Worm (Caenorhabditis elegans) whole organism, L4 larva: ENCODE results near the gene syg-1.

Experiments
- D1046.2 ChIP-seq: fragments of 200-800 bp; sonication (Bioruptor generic); IDR thresholded peaks from 2 replicates; pipeline ENCODE4 v1.3.6; 2022; ENCODE audit warnings: missing genetic modification characterization, missing compliant biosample characterization
- F10B5.3 ChIP-seq: sonication (generic microtip); optimal IDR thresholded peaks from 2 replicates; lab custom pipeline; 2016; ENCODE audit warnings: mild to moderate bottlenecking, missing genetic modification characterization, missing compliant biosample characterization
- F44E2.7 ChIP-seq: fragments of 200-800 bp; sonication (Bioruptor generic); IDR thresholded peaks from 2 replicates; pipeline ENCODE4 v2.1.2; 2022; ENCODE audit warnings: missing genetic modification characterization, missing compliant biosample characterization
- R02D3.7 ChIP-seq: fragments of 150-350 bp; sonication (generic microtip); optimal IDR thresholded peaks from 3 replicates; lab custom pipeline; 2014; ENCODE audit warnings: missing biosample characterization, missing genetic modification characterization
- T26A8.4 ChIP-seq: fragments of 200-800 bp; sonication (Bioruptor generic); IDR thresholded peaks from 2 replicates; pipeline ENCODE4 v1.3.6; 2022; ENCODE audit warnings: missing genetic modification characterization, missing compliant biosample characterization
- Y105C5A.15 ChIP-seq: fragments of 200-800 bp; sonication (Bioruptor generic); IDR thresholded peaks from 2 replicates; pipeline ENCODE4 v1.3.6; 2022; ENCODE audit warnings: missing genetic modification characterization, missing compliant biosample characterization
- Y75B8A.6 ChIP-seq: fragments of 200-800 bp; sonication (Bioruptor generic); IDR thresholded peaks from 2 replicates; pipeline ENCODE4 v1.3.6; 2022; ENCODE audit warnings: missing genetic modification reagents, missing genetic modification characterization, missing compliant biosample characterization
- ZK337.2 ChIP-seq: fragments of 200-800 bp; sonication (Bioruptor generic); IDR thresholded peaks from 2 replicates; pipeline ENCODE4 v1.3.6; 2022; ENCODE audit warnings: missing genetic modification reagents, missing genetic modification characterization, missing compliant biosample characterization
- arid-1 ChIP-seq: fragments of 200-800 bp; sonication (Bioruptor generic); conservative IDR thresholded peaks from 2 replicates; pipeline ENCODE4 v1.3.6; 2022; ENCODE audit warnings: missing genetic modification reagents, missing genetic modification characterization, missing compliant biosample characterization
- ceh-28 ChIP-seq: fragments of 150-350 bp; optimal IDR thresholded peaks from 2 replicates; lab custom pipeline; 2014; ENCODE audit warnings: missing biosample characterization, missing genetic modification reagents, missing genetic modification characterization
- ceh-32 ChIP-seq: sonication (generic microtip); optimal IDR thresholded peaks from 2 replicates; lab custom pipeline; 2016; ENCODE audit warnings: mild to moderate bottlenecking, missing genetic modification characterization, missing compliant biosample characterization; ENCODE audit not compliant: poor library complexity
- ctbp-1 ChIP-seq: fragments of 200-800 bp; sonication (Bioruptor generic); IDR thresholded peaks from 2 replicates; pipeline ENCODE4 v1.3.6; 2022; ENCODE audit warnings: missing genetic modification reagents, missing genetic modification characterization, missing compliant biosample characterization
- daf-16 ChIP-seq, 3 experiments: sonication (generic microtip); optimal IDR thresholded peaks; 2 replicates each; lab custom pipeline; 2016 to 2017; ENCODE audit warnings: missing genetic modification characterization in 3 of 3, missing genetic modification reagents in 3 of 3, mild to moderate bottlenecking in 2 of 3, missing compliant biosample characterization in 2 of 3, missing biosample characterization in 1 of 3, moderate library complexity in 1 of 3
- dmd-8 ChIP-seq: fragments of 200-800 bp; sonication (Bioruptor generic); IDR thresholded peaks from 2 replicates; pipeline ENCODE4 v1.3.6; 2022; ENCODE audit warnings: missing genetic modification characterization, missing compliant biosample characterization
- dmd-9 ChIP-seq: fragments of 200-800 bp; sonication (Bioruptor generic); IDR thresholded peaks from 2 replicates; pipeline ENCODE4 v1.3.6; 2022; ENCODE audit warnings: missing genetic modification reagents, missing genetic modification characterization, missing compliant biosample characterization
- dpl-1 ChIP-seq: fragments of 150-350 bp; optimal IDR thresholded peaks from 2 replicates; lab custom pipeline; 2014; ENCODE audit warnings: missing biosample characterization, missing genetic modification reagents, missing genetic modification characterization
- dve-1 ChIP-seq: sonication (generic microtip); optimal IDR thresholded peaks from 2 replicates; lab custom pipeline; 2017; ENCODE audit warnings: antibody characterized with exemption, mild to moderate bottlenecking, missing genetic modification characterization, missing compliant biosample characterization; ENCODE audit not compliant: insufficient read depth
- egl-43 ChIP-seq: fragments of 200-800 bp; sonication (Bioruptor generic); IDR thresholded peaks from 2 replicates; pipeline ENCODE4 v1.3.6; 2022; ENCODE audit warnings: missing genetic modification reagents, missing genetic modification characterization, missing compliant biosample characterization
- fkh-10 ChIP-seq: fragments of 150-350 bp; optimal IDR thresholded peaks from 2 replicates; lab custom pipeline; 2014; ENCODE audit warnings: missing biosample characterization, missing genetic modification reagents, missing genetic modification characterization
- gei-8 ChIP-seq: fragments of 200-800 bp; sonication (Bioruptor generic); optimal IDR thresholded peaks from 2 replicates; lab custom pipeline; 2018; ENCODE audit warnings: mild to moderate bottlenecking, missing genetic modification characterization, missing compliant biosample characterization
- hif-1 ChIP-seq, 2 experiments: sonication (generic microtip); optimal IDR thresholded peaks; 2 replicates each; lab custom pipeline; 2016 to 2017; ENCODE audit warnings: missing compliant biosample characterization in 2 of 2, missing genetic modification characterization in 2 of 2, missing genetic modification reagents in 2 of 2, missing genotype in 2 of 2, mild to moderate bottlenecking in 1 of 2
- hlh-11 ChIP-seq: fragments of 200-800 bp; sonication (Bioruptor generic); optimal IDR thresholded peaks from 2 replicates; lab custom pipeline; 2018; ENCODE audit warnings: mild to moderate bottlenecking, missing genetic modification characterization, missing compliant biosample characterization
- lin-1 ChIP-seq: fragments of 200-800 bp; sonication (Bioruptor generic); IDR thresholded peaks from 2 replicates; pipeline ENCODE4 v1.3.6; 2022; ENCODE audit warnings: missing genetic modification reagents, missing genetic modification characterization, missing compliant biosample characterization
- lir-3 ChIP-seq: sonication (generic microtip); optimal IDR thresholded peaks from 2 replicates; lab custom pipeline; 2016; ENCODE audit warnings: mild to moderate bottlenecking, missing genetic modification characterization, missing compliant biosample characterization
- mdt-29 ChIP-seq: fragments of 200-800 bp; sonication (Bioruptor generic); IDR thresholded peaks from 2 replicates; pipeline ENCODE4 v1.3.6; 2022; ENCODE audit warnings: missing genetic modification reagents, missing genetic modification characterization, missing compliant biosample characterization
- mes-2 ChIP-seq: sonication (generic microtip); optimal IDR thresholded peaks from 2 replicates; lab custom pipeline; 2016; ENCODE audit warnings: missing genotype, mild to moderate bottlenecking, missing genetic modification characterization, missing compliant biosample characterization; ENCODE audit not compliant: poor library complexity, severe bottlenecking
- mxl-2 ChIP-seq: fragments of 200-800 bp; sonication (Bioruptor generic); conservative IDR thresholded peaks from 2 replicates; pipeline ENCODE4 v1.3.6; 2022; ENCODE audit warnings: missing genetic modification reagents, missing genetic modification characterization, missing compliant biosample characterization
- nhr-102 ChIP-seq: sonication (generic microtip); optimal IDR thresholded peaks from 2 replicates; lab custom pipeline; 2016; ENCODE audit warnings: mild to moderate bottlenecking, missing genetic modification characterization, moderate library complexity, missing compliant biosample characterization
- nhr-11 ChIP-seq: fragments of 150-350 bp; optimal IDR thresholded peaks from 2 replicates; lab custom pipeline; 2014; ENCODE audit warnings: missing biosample characterization, missing genetic modification characterization
- nhr-111 ChIP-seq: fragments of 200-800 bp; sonication (Bioruptor generic); optimal IDR thresholded peaks from 2 replicates; lab custom pipeline; 2018; ENCODE audit warnings: mild to moderate bottlenecking, missing genetic modification characterization, missing compliant biosample characterization
- nhr-6 ChIP-seq: fragments of 150-350 bp; optimal IDR thresholded peaks from 2 replicates; lab custom pipeline; 2014; ENCODE audit warnings: missing biosample characterization, missing genetic modification characterization
- pha-4 ChIP-seq, 2 experiments: fragments of 150-350 bp in 1 of 2; fragments of 200-800 bp in 1 of 2; sonication (Bioruptor generic) in 1 of 2; IDR thresholded peaks in 1 of 2; optimal IDR thresholded peaks in 1 of 2; 2 replicates each; pipeline versions ENCODE4 v1.3.6 to Lab custom; 2014 to 2022; ENCODE audit warnings: missing genetic modification characterization in 2 of 2, missing genetic modification reagents in 2 of 2, missing biosample characterization in 1 of 2, missing compliant biosample characterization in 1 of 2
- skn-1 ChIP-seq: fragments of 150-350 bp; optimal IDR thresholded peaks from 2 replicates; lab custom pipeline; 2014; ENCODE audit warnings: missing biosample characterization, missing genetic modification characterization
- snpc-4 ChIP-seq: fragments of 150-350 bp; optimal IDR thresholded peaks from 2 replicates; lab custom pipeline; 2014; ENCODE audit warnings: missing biosample characterization, missing genetic modification characterization
- spr-1 ChIP-seq: sonication (generic microtip); optimal IDR thresholded peaks from 2 replicates; lab custom pipeline; 2016; ENCODE audit warnings: mild to moderate bottlenecking, missing genetic modification characterization, missing compliant biosample characterization
- spr-3 ChIP-seq: fragments of 200-800 bp; sonication (Bioruptor generic); optimal IDR thresholded peaks from 2 replicates; lab custom pipeline; 2018; ENCODE audit warnings: mild to moderate bottlenecking, missing genetic modification characterization, missing compliant biosample characterization
- tra-1 ChIP-seq: fragments of 200-800 bp; sonication (Bioruptor generic); IDR thresholded peaks from 2 replicates; pipeline ENCODE4 v1.3.6; 2022; ENCODE audit warnings: missing genetic modification reagents, missing genetic modification characterization, missing compliant biosample characterization

The syg-1 gene

ce11 chrX:2527877-2528276 is 12.8 kb upstream of the syg-1 start (continued):
- TF ChIP-seq spr-1 (tag; lab: Kevin White, UChicago), result peak; percentile 34
- no peak for TF ChIP-seq dpl-1 (GFP tag; lab: Kevin White, UChicago)
- TF ChIP-seq F10B5.3 (tag; lab: Kevin White, UChicago), result peak; percentile 52
- peak; percentile 38 for TF ChIP-seq hlh-11 (tag; lab: Kevin White, UChicago)
- no peak for TF ChIP-seq nhr-6 (tag; lab: Kevin White, UChicago)
- TF ChIP-seq nhr-11 (tag; lab: Kevin White, UChicago), result no peak
- peak in 1 of 2 experiments; percentile 75 for TF ChIP-seq daf-16 (GFP tag; optimal IDR thresholded peaks at IDR 0.05; lab: Kevin White, UChicago)
- TF ChIP-seq daf-16 (tag; optimal IDR thresholded peaks at IDR 0.05; lab: Kevin White, UChicago), result peak; percentile 66
- TF ChIP-seq spr-3 (GFP tag; lab: Kevin White, UChicago), result peak; percentile 34
- TF ChIP-seq T26A8.4, result peak; percentile 61
- TF ChIP-seq nhr-102 (tag; lab: Kevin White, UChicago), result peak; percentile 37
- TF ChIP-seq F44E2.7 (GFP tag; lab: Robert Waterston, UW), result 0 out of 2 replicates have a peak, but pooled peaks have one; percentile 51
- no peak for TF ChIP-seq skn-1
- peak; percentile 59; the same call in 1 of the 2 replicates for TF ChIP-seq ctbp-1 (GFP tag; lab: Robert Waterston, UW)
- no peak for TF ChIP-seq R02D3.7 (tag; lab: Kevin White, UChicago)
- TF ChIP-seq egl-43 (GFP tag; lab: Robert Waterston, UW), result peak; percentile 87
- peak; percentile 59; the same call in 1 of the 2 replicates for TF ChIP-seq tra-1
- TF ChIP-seq snpc-4 (tag; lab: Kevin White, UChicago), result no peak
- TF ChIP-seq hif-1 (tag; optimal IDR thresholded peaks at IDR 0.05; lab: Kevin White, UChicago), result no peak
- TF ChIP-seq ceh-28 (tag; lab: Kevin White, UChicago), result no peak
- TF ChIP-seq ZK337.2 (GFP tag; lab: Robert Waterston, UW), result 0 out of 2 replicates have a peak, but pooled peaks have one; percentile 52
- TF ChIP-seq gei-8 (GFP tag; lab: Kevin White, UChicago), result peak; percentile 27
- peak; percentile 23 for TF ChIP-seq nhr-111 (GFP tag; lab: Kevin White, UChicago)
- TF ChIP-seq ceh-32 (tag; lab: Kevin White, UChicago), result no peak
- TF ChIP-seq D1046.2 (GFP tag; lab: Robert Waterston, UW), result 0 out of 2 replicates have a peak, but pooled peaks have one; percentile 63
- TF ChIP-seq mdt-29 (GFP tag; lab: Robert Waterston, UW), result 0 out of 2 replicates have a peak, but pooled peaks have one; percentile 41
- TF ChIP-seq dmd-8 (GFP tag; lab: Robert Waterston, UW), result peak; percentile 64; the same call in 1 of the 2 replicates
- TF ChIP-seq Y105C5A.15 (GFP tag; lab: Robert Waterston, UW), result no peak

ce11 chrX:2527194-2527593 is 12.1 kb upstream of the syg-1 start:
- no peak for TF ChIP-seq mxl-2 (GFP tag; lab: Robert Waterston, UW)
- TF ChIP-seq fkh-10 (GFP tag; lab: Kevin White, UChicago), result no peak
- TF ChIP-seq dve-1 (tag; lab: Kevin White, UChicago), result no peak
- TF ChIP-seq arid-1 (GFP tag; lab: Robert Waterston, UW), result no peak
- TF ChIP-seq skn-1, result no peak
- no peak for TF ChIP-seq Y75B8A.6 (GFP tag; lab: Robert Waterston, UW)
- no peak for TF ChIP-seq F44E2.7 (GFP tag; lab: Robert Waterston, UW)
- TF ChIP-seq mes-2 (tag; lab: Kevin White, UChicago), result no peak
- TF ChIP-seq lin-1 (GFP tag; lab: Robert Waterston, UW), result no peak
- TF ChIP-seq lir-3 (tag; lab: Kevin White, UChicago), result no peak
- no peak for TF ChIP-seq pha-4 (GFP tag; IDR thresholded peaks at IDR 0.05; lab: Robert Waterston, UW)
- no peak for TF ChIP-seq pha-4 (tag; optimal IDR thresholded peaks at IDR 0.05; lab: Kevin White, UChicago)
- no peak for TF ChIP-seq spr-1 (tag; lab: Kevin White, UChicago)
- no peak for TF ChIP-seq dmd-9 (GFP tag; lab: Robert Waterston, UW)
